Fruit fly (Drosophila melanogaster): ENCODE results near the gene CG2258.

CG2258 gene

dm6 chrX:8061392-8062179 is 40.3 kb downstream of the CG2258 start, which contains the start of gene mys (continued):
- no peak for TF ChIP-seq abd-A (tag; optimal IDR thresholded peaks at IDR 0.05)
- TF ChIP-seq Hmr (GFP tag; optimal IDR thresholded peaks at IDR 0.05): peak; percentile 90
- peak; percentile 8 for TF ChIP-seq org-1 (GFP tag; optimal IDR thresholded peaks at IDR 0.05)
- TF ChIP-seq croc (GFP tag; conservative IDR thresholded peaks at IDR 0.05): peak; percentile 30; the same call in 1 of the 3 replicates
- no peak for TF ChIP-seq so (GFP tag; IDR thresholded peaks at IDR 0.05)
- TF ChIP-seq fd96Cb (tag; optimal IDR thresholded peaks at IDR 0.05): no peak
- TF ChIP-seq CG6854 (GFP tag; optimal IDR thresholded peaks at IDR 0.05): peak; percentile 47
- peak; percentile 72 for TF ChIP-seq bab2 (GFP tag; optimal IDR thresholded peaks at IDR 0.05)
- no peak for TF ChIP-seq GATAe (GFP tag; conservative IDR thresholded peaks at IDR 0.05)
- TF ChIP-seq Doc3 (GFP tag; IDR thresholded peaks at IDR 0.05; ENCODE audit: partially characterized antibody): peak; percentile 89
- TF ChIP-seq repo (GFP tag; optimal IDR thresholded peaks at IDR 0.05): peak; percentile 64
- peak; percentile 87 for TF ChIP-seq CG2120 (GFP tag; optimal IDR thresholded peaks at IDR 0.05)
- TF ChIP-seq CG12769 (tag; optimal IDR thresholded peaks at IDR 0.05): peak; percentile 76
- TF ChIP-seq insv (GFP tag; optimal IDR thresholded peaks at IDR 0.05): peak in 1 of 2 experiments; percentile 91
- TF ChIP-seq eyg (GFP tag; optimal IDR thresholded peaks at IDR 0.05): peak; percentile 71
- peak; percentile 83 for TF ChIP-seq CG4617 (GFP tag; optimal IDR thresholded peaks at IDR 0.05; ENCODE audit: borderline replicate concordance)
- TF ChIP-seq CG7987 (GFP tag; optimal IDR thresholded peaks at IDR 0.05): peak; percentile 77
- no peak for TF ChIP-seq tll (GFP tag; optimal IDR thresholded peaks at IDR 0.05)
- TF ChIP-seq CG9609 (GFP tag; optimal IDR thresholded peaks at IDR 0.05): peak; percentile 81
- peak; percentile 94 for TF ChIP-seq hbn (GFP tag; IDR thresholded peaks at IDR 0.05; ENCODE audit: partially characterized antibody)
- no peak for TF ChIP-seq CG18619 (GFP tag; optimal IDR thresholded peaks at IDR 0.05)
- peak; percentile 87 for TF ChIP-seq slbo (GFP tag; IDR thresholded peaks at IDR 0.05)
- no peak for TF ChIP-seq dmrt99B (tag; optimal IDR thresholded peaks at IDR 0.05)
- TF ChIP-seq Nf-YA (GFP tag; IDR thresholded peaks at IDR 0.05): no peak; the same call in 1 of the 2 replicates
- TF ChIP-seq Dp (GFP tag; optimal IDR thresholded peaks at IDR 0.05): peak; percentile 64
- no peak for TF ChIP-seq cato (GFP tag; optimal IDR thresholded peaks at IDR 0.05; ENCODE audit: borderline replicate concordance)
- TF ChIP-seq Bteb2 (GFP tag; optimal IDR thresholded peaks at IDR 0.05): peak; percentile 39
- no peak for TF ChIP-seq pan (optimal IDR thresholded peaks at IDR 0.05)
- peak in 1 of 2 experiments; percentile 60 for TF ChIP-seq pan (GFP tag; optimal IDR thresholded peaks at IDR 0.05 in 1 of 2, IDR thresholded peaks at IDR 0.05 in 1 of 2)
- TF ChIP-seq tup (GFP tag; optimal IDR thresholded peaks at IDR 0.05): no peak
- TF ChIP-seq CG9817 (tag; optimal IDR thresholded peaks at IDR 0.05): peak; percentile 66
- peak; percentile 86 for TF ChIP-seq mam (GFP tag; optimal IDR thresholded peaks at IDR 0.05)
- no peak for TF ChIP-seq en (GFP tag; optimal IDR thresholded peaks at IDR 0.05)
- TF ChIP-seq CG1603 (tag; optimal IDR thresholded peaks at IDR 0.05): peak; percentile 95
- TF ChIP-seq Dll (GFP tag; IDR thresholded peaks at IDR 0.05; ENCODE audit: partially characterized antibody): peak; percentile 92
- peak; percentile 55 for TF ChIP-seq Six4 (GFP tag; optimal IDR thresholded peaks at IDR 0.05)
- TF ChIP-seq mld (GFP tag; IDR thresholded peaks at IDR 0.05; ENCODE audit: partially characterized antibody): peak; percentile 89
- TF ChIP-seq Ravus (GFP tag; IDR thresholded peaks at IDR 0.05): no peak
- peak; percentile 46 to 58 for TF ChIP-seq chif (GFP tag; optimal IDR thresholded peaks at IDR 0.05)
- TF ChIP-seq Poxn (GFP tag; IDR thresholded peaks at IDR 0.05): no peak
- peak; percentile 70 for TF ChIP-seq MTF-1 (GFP tag; optimal IDR thresholded peaks at IDR 0.05; ENCODE audit: borderline replicate concordance)
- TF ChIP-seq CG12071 (GFP tag; optimal IDR thresholded peaks at IDR 0.05): peak; percentile 23
- TF ChIP-seq CG2129 (GFP tag; IDR thresholded peaks at IDR 0.05; ENCODE audit: partially characterized antibody): peak; percentile 87
- TF ChIP-seq luna (GFP tag; optimal IDR thresholded peaks at IDR 0.05): peak; percentile 34
- TF ChIP-seq lilli (GFP tag; optimal IDR thresholded peaks at IDR 0.05): peak; percentile 76
- TF ChIP-seq Spps (tag; optimal IDR thresholded peaks at IDR 0.05): no peak
- TF ChIP-seq tna (GFP tag; IDR thresholded peaks at IDR 0.05; ENCODE audit: partially characterized antibody): peak; percentile 90
- no peak for TF ChIP-seq cwo (GFP tag; optimal IDR thresholded peaks at IDR 0.05)

Data from whole organism, embryonic.